Worm (Caenorhabditis elegans) whole organism, L4/young adult: Measurements from ENCODE around the gene glt-3.

Source experiments
- W03F9.2 ChIP-seq: fragments of 150-350 bp; optimal IDR thresholded peaks from 2 replicates; lab custom pipeline; 2014; ENCODE audit warnings: missing biosample characterization, missing genetic modification characterization
- dao-5 ChIP-seq: sonication (generic microtip); optimal IDR thresholded peaks from 2 replicates; lab custom pipeline; 2016; ENCODE audit warnings: missing genotype, missing genetic modification characterization, moderate library complexity, missing compliant biosample characterization
- him-1 ChIP-seq: sonication (generic microtip); optimal IDR thresholded peaks from 2 replicates; lab custom pipeline; 2016; ENCODE audit warnings: missing genotype, missing genetic modification reagents, missing genetic modification characterization, missing compliant biosample characterization

DNA sequence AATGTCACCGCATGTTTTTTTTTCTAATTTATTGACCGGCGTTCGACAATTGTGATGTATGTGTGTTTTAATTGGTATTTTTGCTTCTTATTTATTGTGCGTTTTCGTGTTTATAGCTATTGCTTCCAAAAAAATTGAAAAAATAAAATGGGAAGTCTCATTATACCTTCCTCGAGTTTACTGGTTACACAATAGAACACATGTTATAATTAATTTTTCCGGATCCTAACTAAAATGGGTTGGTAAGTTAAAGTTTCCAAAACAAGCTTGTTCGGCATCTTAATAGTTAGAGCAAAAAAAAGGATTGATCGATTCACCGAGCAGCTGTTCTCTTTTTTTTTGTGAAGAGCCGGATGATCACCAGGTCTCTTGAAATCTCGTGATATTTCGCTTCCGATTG, 25.4 kb downstream of the glt-3 start, which contains the start of gene ttr-54:
- no peak for TF ChIP-seq W03F9.2 (tag; lab: Kevin White, UChicago)
- no peak for TF ChIP-seq him-1 (tag; lab: Kevin White, UChicago)
- no peak for TF ChIP-seq dao-5 (tag; lab: Kevin White, UChicago)
